Fruit fly (Drosophila melanogaster) whole organism, embryonic: ENCODE data around the gene Rlb1.

Source experiments
- Adf1 ChIP-seq: fragments of 200-800 bp; sonication (Bioruptor generic); IDR thresholded peaks from 2 replicates; pipeline ENCODE4 v1.3.6; 2022; ENCODE audit warnings: missing biosample characterization, missing genetic modification characterization
- Atf3 ChIP-seq: fragments of 200-800 bp; sonication (Bioruptor generic); optimal IDR thresholded peaks from 3 replicates; lab custom pipeline; 2016; ENCODE audit warnings: missing biosample characterization, missing genetic modification characterization
- Bgb ChIP-seq: fragments of 200-800 bp; sonication (Bioruptor generic); IDR thresholded peaks from 2 replicates; pipeline ENCODE4 v1.3.6; 2022; ENCODE audit warnings: missing biosample characterization, missing genetic modification characterization; ENCODE audit not compliant: partially characterized antibody
- CG10267 ChIP-seq: fragments of 200-800 bp; sonication (Bioruptor generic); optimal IDR thresholded peaks from 2 replicates; lab custom pipeline; 2018; ENCODE audit warnings: missing biosample characterization, mild to moderate bottlenecking, missing genetic modification characterization, moderate library complexity
- CG10366 ChIP-seq: fragments of 200-800 bp; sonication (Bioruptor generic); IDR thresholded peaks from 2 replicates; pipeline ENCODE4 v1.3.6; 2022; ENCODE audit warnings: missing biosample characterization, missing genetic modification characterization
- CG12299 ChIP-seq: fragments of 200-800 bp; sonication (Bioruptor generic); optimal IDR thresholded peaks from 2 replicates; lab custom pipeline; 2018; ENCODE audit warnings: missing biosample characterization, mild to moderate bottlenecking, missing genetic modification characterization
- CG13424 ChIP-seq: fragments of 200-800 bp; sonication (Bioruptor generic); optimal IDR thresholded peaks from 2 replicates; lab custom pipeline; 2019; ENCODE audit warnings: missing biosample characterization, mild to moderate bottlenecking, missing genetic modification characterization, moderate library complexity
- CG13624 ChIP-seq: fragments of 200-800 bp; sonication (Bioruptor generic); optimal IDR thresholded peaks from 2 replicates; lab custom pipeline; 2016; ENCODE audit warnings: missing biosample characterization, missing genetic modification characterization
- CG14014 ChIP-seq: fragments of 200-800 bp; sonication (Bioruptor generic); IDR thresholded peaks from 2 replicates; pipeline ENCODE4 v1.3.6; 2022; ENCODE audit warnings: missing biosample characterization, missing genetic modification characterization
- CG16813 ChIP-seq: fragments of 200-800 bp; sonication (Bioruptor generic); IDR thresholded peaks from 3 replicates; pipeline ENCODE4 v1.3.6; 2022; ENCODE audit warnings: missing biosample characterization, missing genetic modification characterization; ENCODE audit not compliant: partially characterized antibody
- CG31224 ChIP-seq: fragments of 200-800 bp; sonication (Bioruptor generic); IDR thresholded peaks from 2 replicates; pipeline ENCODE4 v1.3.6; 2022; ENCODE audit warnings: missing biosample characterization, missing genetic modification characterization
- CG5953 ChIP-seq: fragments of 200-800 bp; sonication (Bioruptor generic); IDR thresholded peaks from 2 replicates; pipeline ENCODE4 v1.3.6; 2022; ENCODE audit warnings: missing biosample characterization, missing genetic modification characterization
- CG6272 ChIP-seq: fragments of 200-800 bp; sonication (Bioruptor generic); IDR thresholded peaks from 2 replicates; pipeline ENCODE4 v1.3.6; 2022; ENCODE audit warnings: missing biosample characterization, missing genetic modification characterization
- CG8281 ChIP-seq: fragments of 200-800 bp; sonication (Bioruptor generic); optimal IDR thresholded peaks from 2 replicates; lab custom pipeline; 2018; ENCODE audit warnings: missing biosample characterization, mild to moderate bottlenecking, missing genetic modification characterization, moderate library complexity
- CG8388 ChIP-seq: fragments of 200-800 bp; sonication (Bioruptor generic); optimal IDR thresholded peaks from 2 replicates; lab custom pipeline; 2019; ENCODE audit warnings: missing biosample characterization, mild to moderate bottlenecking, missing genetic modification characterization, moderate library complexity
- CG8924 ChIP-seq: fragments of 200-800 bp; optimal IDR thresholded peaks from 3 replicates; lab custom pipeline; 2019; ENCODE audit warnings: missing biosample characterization, mild to moderate bottlenecking, missing genetic modification characterization, moderate library complexity
- CG9437 ChIP-seq: fragments of 200-800 bp; sonication (Bioruptor generic); optimal IDR thresholded peaks from 2 replicates; lab custom pipeline; 2018; ENCODE audit warnings: missing biosample characterization, mild to moderate bottlenecking, missing genetic modification characterization
- CG9932 ChIP-seq: fragments of 200-800 bp; sonication (Bioruptor generic); IDR thresholded peaks from 2 replicates; pipeline ENCODE4 v1.3.6; 2022; ENCODE audit warnings: missing biosample characterization, missing genetic modification characterization
- D ChIP-seq, 2 experiments: fragments of 200-800 bp in 1 of 2; fragments of >200 bp in 1 of 2; sonication (Bioruptor generic) in 1 of 2; optimal IDR thresholded peaks; 2 replicates in 1 of 2; 3 replicates in 1 of 2; lab custom pipeline; 2017; ENCODE audit warnings: mild to moderate bottlenecking in 1 of 2, missing biosample characterization in 1 of 2, missing genetic modification characterization in 1 of 2, missing genetic modification reagents in 1 of 2
- Drgx ChIP-seq: fragments of 200-800 bp; sonication (Bioruptor generic); IDR thresholded peaks from 2 replicates; pipeline ENCODE4 v1.3.6; 2022; ENCODE audit warnings: missing biosample characterization, missing genetic modification characterization
- Eip74EF ChIP-seq, 2 experiments: fragments of 200-800 bp in 1 of 2; fragments of >200 bp in 1 of 2; sonication (Bioruptor generic) in 1 of 2; optimal IDR thresholded peaks; 2 replicates each; lab custom pipeline; 2017 to 2019; ENCODE audit warnings: missing biosample characterization in 2 of 2, missing genetic modification characterization in 2 of 2, mild to moderate bottlenecking in 1 of 2, moderate library complexity in 1 of 2
- H15 ChIP-seq: fragments of 200-800 bp; sonication (Bioruptor generic); IDR thresholded peaks from 3 replicates; pipeline ENCODE4 v1.3.6; 2022; ENCODE audit warnings: missing biosample characterization, missing genetic modification characterization
- HLH3B ChIP-seq: fragments of 200-800 bp; sonication (Bioruptor generic); IDR thresholded peaks from 2 replicates; pipeline ENCODE4 v1.3.6; 2022; ENCODE audit warnings: missing biosample characterization, missing genetic modification characterization
- Hey ChIP-seq: fragments of 200-800 bp; sonication (Bioruptor generic); optimal IDR thresholded peaks from 3 replicates; lab custom pipeline; 2018; ENCODE audit warnings: missing biosample characterization, mild to moderate bottlenecking, missing genetic modification characterization
- Jarid2 ChIP-seq: fragments of 200-800 bp; sonication (Bioruptor generic); optimal IDR thresholded peaks from 3 replicates; lab custom pipeline; 2017; ENCODE audit warnings: mild to moderate bottlenecking, missing biosample characterization, missing genetic modification reagents, missing genetic modification characterization
- MESR4 ChIP-seq: fragments of 200-800 bp; sonication (Bioruptor generic); optimal IDR thresholded peaks from 2 replicates; lab custom pipeline; 2018; ENCODE audit warnings: missing biosample characterization, mild to moderate bottlenecking, missing genetic modification characterization, moderate library complexity
- Nf-YB ChIP-seq: fragments of 200-800 bp; sonication (Bioruptor generic); optimal IDR thresholded peaks from 3 replicates; lab custom pipeline; 2019; ENCODE audit warnings: missing biosample characterization, mild to moderate bottlenecking, missing genetic modification characterization, moderate library complexity
- Pdp1 ChIP-seq, 2 experiments: fragments of 200-800 bp; sonication (Bioruptor generic); optimal IDR thresholded peaks; 3 replicates each; lab custom pipeline; 2016; ENCODE audit warnings: missing biosample characterization in 2 of 2, missing genetic modification characterization in 2 of 2, mild to moderate bottlenecking in 1 of 2, moderate library complexity in 1 of 2
- Sin3A ChIP-seq: fragments of >200 bp; optimal IDR thresholded peaks from 2 replicates; lab custom pipeline; 2018
- Sox100B ChIP-seq: fragments of 200-800 bp; sonication (Bioruptor generic); optimal IDR thresholded peaks from 3 replicates; lab custom pipeline; 2018; ENCODE audit warnings: missing biosample characterization, mild to moderate bottlenecking, missing genetic modification characterization
- Tbp ChIP-seq: fragments of >200 bp; optimal IDR thresholded peaks from 2 replicates; lab custom pipeline; 2018; ENCODE audit warnings: missing biosample characterization, missing genetic modification characterization
- ci ChIP-seq: fragments of 200-800 bp; sonication (Bioruptor generic); IDR thresholded peaks from 3 replicates; pipeline ENCODE4 v1.3.6; 2022; ENCODE audit warnings: missing biosample characterization, missing genetic modification characterization
- da ChIP-seq: fragments of 200-800 bp; sonication (Bioruptor generic); optimal IDR thresholded peaks from 2 replicates; lab custom pipeline; 2016; ENCODE audit warnings: missing biosample characterization, missing genetic modification characterization
- dysf ChIP-seq: fragments of 200-800 bp; sonication (Bioruptor generic); IDR thresholded peaks from 3 replicates; pipeline ENCODE4 v1.3.6; 2022; ENCODE audit warnings: missing biosample characterization, missing genetic modification characterization
- emc ChIP-seq: fragments of 200-800 bp; sonication (Bioruptor generic); optimal IDR thresholded peaks from 2 replicates; lab custom pipeline; 2016; ENCODE audit warnings: missing biosample characterization, missing genetic modification characterization
- fd64A ChIP-seq: fragments of 200-800 bp; sonication (Bioruptor generic); optimal IDR thresholded peaks from 3 replicates; lab custom pipeline; 2018; ENCODE audit warnings: missing biosample characterization, mild to moderate bottlenecking, missing genetic modification characterization
- gro ChIP-seq: fragments of 200-800 bp; sonication (Bioruptor generic); optimal IDR thresholded peaks from 2 replicates; lab custom pipeline; 2016; ENCODE audit warnings: missing biosample characterization, missing genetic modification characterization
- lola ChIP-seq, 3 experiments: fragments of >200 bp in 2 of 3; fragments of 200-800 bp in 1 of 3; sonication (Bioruptor generic) in 1 of 3; optimal IDR thresholded peaks; 2 replicates each; lab custom pipeline; 2017 to 2019; ENCODE audit warnings: missing biosample characterization in 3 of 3, missing genetic modification characterization in 3 of 3, mild to moderate bottlenecking in 1 of 3, moderate library complexity in 1 of 3
- pita ChIP-seq: fragments of 200-800 bp; sonication (Bioruptor generic); optimal IDR thresholded peaks from 2 replicates; lab custom pipeline; 2017; ENCODE audit warnings: missing biosample characterization, mild to moderate bottlenecking, missing genetic modification characterization
- pzg ChIP-seq: fragments of 200-800 bp; sonication (Bioruptor generic); optimal IDR thresholded peaks from 3 replicates; lab custom pipeline; 2018; ENCODE audit warnings: missing biosample characterization, mild to moderate bottlenecking, missing genetic modification characterization, moderate library complexity
- ranshi ChIP-seq: fragments of 200-800 bp; sonication (Bioruptor generic); IDR thresholded peaks from 2 replicates; pipeline ENCODE4 v1.3.6; 2022; ENCODE audit warnings: missing biosample characterization, missing genetic modification characterization
- ro ChIP-seq: fragments of 200-800 bp; sonication (Bioruptor generic); IDR thresholded peaks from 2 replicates; pipeline ENCODE4 v1.3.6; 2022; ENCODE audit warnings: missing biosample characterization, missing genetic modification characterization
- run ChIP-seq: fragments of 200-800 bp; sonication (Bioruptor generic); optimal IDR thresholded peaks from 3 replicates; lab custom pipeline; 2018; ENCODE audit warnings: missing biosample characterization, mild to moderate bottlenecking, missing genetic modification characterization
- sisA ChIP-seq: fragments of 200-800 bp; sonication (Bioruptor generic); IDR thresholded peaks from 2 replicates; pipeline ENCODE4 v1.3.6; 2022; ENCODE audit warnings: missing biosample characterization, missing genetic modification characterization
- slou ChIP-seq: fragments of 200-800 bp; sonication (Bioruptor generic); optimal IDR thresholded peaks from 3 replicates; lab custom pipeline; 2016; ENCODE audit warnings: missing biosample characterization, missing genetic modification characterization
- sna ChIP-seq: fragments of 200-800 bp; sonication (Bioruptor generic); IDR thresholded peaks from 2 replicates; pipeline ENCODE4 v1.3.6; 2022; ENCODE audit warnings: missing biosample characterization, missing genetic modification characterization; ENCODE audit not compliant: partially characterized antibody
- sqz ChIP-seq: fragments of 200-800 bp; sonication (Bioruptor generic); optimal IDR thresholded peaks from 3 replicates; lab custom pipeline; 2018; ENCODE audit warnings: missing biosample characterization, mild to moderate bottlenecking, missing genetic modification characterization
- ssp ChIP-seq: fragments of 200-800 bp; sonication (Bioruptor generic); IDR thresholded peaks from 2 replicates; pipeline ENCODE4 v1.3.6; 2022; ENCODE audit warnings: missing biosample characterization, missing genetic modification characterization
- trh ChIP-seq: fragments of 200-800 bp; sonication (Bioruptor generic); optimal IDR thresholded peaks from 2 replicates; lab custom pipeline; 2016; ENCODE audit warnings: missing biosample characterization, missing genetic modification characterization
- twi ChIP-seq: fragments of 200-800 bp; optimal IDR thresholded peaks from 2 replicates; lab custom pipeline; 2019; ENCODE audit warnings: missing biosample characterization, mild to moderate bottlenecking, missing genetic modification characterization, moderate library complexity
- zfh2 ChIP-seq: fragments of 200-800 bp; sonication (Bioruptor generic); optimal IDR thresholded peaks from 2 replicates; lab custom pipeline; 2016; ENCODE audit warnings: missing biosample characterization, missing genetic modification characterization

The Rlb1 gene

DNA sequence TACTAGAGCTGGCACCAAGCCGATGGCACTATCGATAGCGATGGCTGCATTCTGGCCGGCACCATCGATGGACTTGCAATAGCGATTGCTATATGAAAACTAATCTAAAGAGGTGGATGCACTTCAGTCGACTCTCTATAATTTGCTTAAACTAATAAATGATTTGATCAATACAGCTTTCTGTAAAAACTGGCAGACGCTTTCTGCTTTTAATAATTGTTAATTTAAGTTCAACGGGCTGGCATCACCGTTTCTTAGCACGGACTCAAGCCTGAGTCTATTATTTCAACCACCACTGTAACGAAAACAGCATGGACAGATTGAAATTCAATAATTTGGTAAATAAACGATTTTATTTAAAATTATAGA is at the start of gene Rlb1, which contains the start of gene Ras85D (continued):
- no peak for TF ChIP-seq fd64A (GFP tag; lab: Kevin White, UChicago)
- peak; percentile 35 for TF ChIP-seq trh (GFP tag; lab: Kevin White, UChicago)
- no peak for TF ChIP-seq ssp (GFP tag; lab: Robert Waterston, UW)
- TF ChIP-seq CG9932 (GFP tag; lab: Robert Waterston, UW) = no peak
- no peak for TF ChIP-seq Jarid2
- TF ChIP-seq ranshi (GFP tag; lab: Robert Waterston, UW) = no peak
- peak; percentile 78 for TF ChIP-seq CG6272 (GFP tag; lab: Robert Waterston, UW)
- TF ChIP-seq Pdp1 (GFP tag; optimal IDR thresholded peaks at IDR 0.05; lab: Kevin White, UChicago) = peak; percentile 68 to 86
- peak; percentile 76 for TF ChIP-seq CG8924 (tag; lab: Kevin White, UChicago)
- no peak for TF ChIP-seq sisA (GFP tag; lab: Robert Waterston, UW)
- TF ChIP-seq Tbp (GFP tag; lab: Kevin White, UChicago) = no peak
- TF ChIP-seq lola (GFP tag; optimal IDR thresholded peaks at IDR 0.05; lab: Kevin White, UChicago) = peak in 1 of 3 experiments; percentile 57
- TF ChIP-seq pita (GFP tag; lab: Kevin White, UChicago) = peak; percentile 63
- peak; percentile 60 for TF ChIP-seq Atf3
- no peak for TF ChIP-seq CG14014 (GFP tag; lab: Robert Waterston, UW)
- TF ChIP-seq Hey = no peak
- no peak for TF ChIP-seq HLH3B (GFP tag; lab: Robert Waterston, UW)
- no peak for TF ChIP-seq ro (GFP tag; lab: Robert Waterston, UW)
- no peak for TF ChIP-seq Sox100B (GFP tag; lab: Kevin White, UChicago)
- TF ChIP-seq Sin3A (lab: Kevin White, UChicago) = peak; percentile 98
- TF ChIP-seq CG10267 (tag; lab: Kevin White, UChicago) = peak; percentile 67
- TF ChIP-seq CG12299 (tag; lab: Kevin White, UChicago) = peak; percentile 14
- TF ChIP-seq CG16813 (GFP tag; lab: Robert Waterston, UW) = no peak
- peak; percentile 85 for TF ChIP-seq pzg (GFP tag; lab: Kevin White, UChicago)
- TF ChIP-seq CG5953 (GFP tag; lab: Robert Waterston, UW) = no peak
- no peak for TF ChIP-seq sqz (GFP tag; lab: Kevin White, UChicago)
- TF ChIP-seq sna (GFP tag; lab: Robert Waterston, UW) = no peak
- TF ChIP-seq twi = peak; percentile 62
- TF ChIP-seq D (optimal IDR thresholded peaks at IDR 0.05; lab: Kevin White, UChicago) = no peak
- TF ChIP-seq D (GFP tag; optimal IDR thresholded peaks at IDR 0.05; lab: Kevin White, UChicago) = no peak
- peak; percentile 45 for TF ChIP-seq da (GFP tag; lab: Kevin White, UChicago)
- TF ChIP-seq gro (GFP tag; lab: Kevin White, UChicago) = peak; percentile 90
- peak; percentile 44 for TF ChIP-seq CG9437 (GFP tag; lab: Kevin White, UChicago)
- no peak for TF ChIP-seq dysf
- peak; percentile 29 for TF ChIP-seq CG8388 (GFP tag; lab: Kevin White, UChicago)
- TF ChIP-seq Bgb = no peak
- TF ChIP-seq emc (GFP tag; lab: Kevin White, UChicago) = peak; percentile 37
- TF ChIP-seq MESR4 (GFP tag; lab: Kevin White, UChicago) = no peak
- peak; percentile 91 for TF ChIP-seq zfh2 (GFP tag; lab: Kevin White, UChicago)
- TF ChIP-seq CG10366 (GFP tag; lab: Robert Waterston, UW) = no peak
- TF ChIP-seq CG31224 (GFP tag; lab: Robert Waterston, UW) = no peak
- TF ChIP-seq Nf-YB = peak; percentile 31
- TF ChIP-seq CG8281 (tag; lab: Kevin White, UChicago) = peak; percentile 56
- peak; percentile 86 for TF ChIP-seq CG13624 (GFP tag; lab: Kevin White, UChicago)
- no peak for TF ChIP-seq H15 (GFP tag; lab: Robert Waterston, UW)
- TF ChIP-seq slou = peak; percentile 37
- TF ChIP-seq Adf1 (GFP tag; lab: Robert Waterston, UW) = no peak
- TF ChIP-seq CG13424 = peak; percentile 82
- no peak for TF ChIP-seq ci (GFP tag; lab: Robert Waterston, UW)
- no peak for TF ChIP-seq Eip74EF (GFP tag; optimal IDR thresholded peaks at IDR 0.05; lab: Kevin White, UChicago)
- no peak for TF ChIP-seq run (tag; lab: Kevin White, UChicago)
- TF ChIP-seq Drgx = no peak
